Worm (Caenorhabditis elegans): Measurements from ENCODE around the gene C46F9.6.

The C46F9.6 gene

ce11 chrII:1878663-1879062, 19.4 kb upstream of the C46F9.6 start, which contains the start of gene math-16:
TSS of gene math-16 (minus strand) at chrII:1878763.
- TF ChIP-seq pbrm-1 (GFP tag; IDR thresholded peaks at IDR 0.05) (no peak), snpc-1.1 (tag; optimal IDR thresholded peaks at IDR 0.05; ENCODE audit: insufficient read depth) (no peak), aptf-2 (GFP tag; conservative IDR thresholded peaks at IDR 0.05) (no peak), nfya-2 (GFP tag; IDR thresholded peaks at IDR 0.05) (no peak), K12H6.12 (tag; optimal IDR thresholded peaks at IDR 0.05) (no peak), nhr-120 (GFP tag; IDR thresholded peaks at IDR 0.05) (no peak), nfyb-1 (GFP tag; IDR thresholded peaks at IDR 0.05) (no peak), attf-6 (GFP tag; IDR thresholded peaks at IDR 0.05) (no peak), mel-28 (tag; optimal IDR thresholded peaks at IDR 0.05; ENCODE audit: borderline replicate concordance) (no peak), F10E7.11 (tag; optimal IDR thresholded peaks at IDR 0.05) (no peak), ztf-6 (GFP tag; IDR thresholded peaks at IDR 0.05) (no peak), madf-10 (tag; optimal IDR thresholded peaks at IDR 0.05) (no peak), madf-6 (GFP tag; IDR thresholded peaks at IDR 0.05) (no peak)

ce11 chrII:1882705-1883104, 15.3 kb upstream of the C46F9.6 start, which contains the start of gene math-5:
TSS of gene math-5 (minus strand) at chrII:1882805.
- TF ChIP-seq nhr-90 (tag; optimal IDR thresholded peaks at IDR 0.05) (no peak), mxl-1 (tag; optimal IDR thresholded peaks at IDR 0.05) (no peak)

ce11 chrII:1884635-1885034, 13.4 kb upstream of the C46F9.6 start, which contains the start of gene math-6:
TSS of gene math-6 (minus strand) at chrII:1884735.
- TF ChIP-seq D2030.7 (GFP tag; IDR thresholded peaks at IDR 0.05) (no peak), F39B2.1 (GFP tag; IDR thresholded peaks at IDR 0.05) (no peak), ZK185.1 (tag; optimal IDR thresholded peaks at IDR 0.05; ENCODE audit: poor library complexity, severe bottlenecking) (no peak), nhr-120 (GFP tag; IDR thresholded peaks at IDR 0.05) (no peak), F33H1.4 (GFP tag; IDR thresholded peaks at IDR 0.05) (no peak), ztf-22 (GFP tag; optimal IDR thresholded peaks at IDR 0.05) (no peak), ztf-6 (GFP tag; IDR thresholded peaks at IDR 0.05) (no peak), B0035.1 (tag; optimal IDR thresholded peaks at IDR 0.05) (no peak), madf-10 (tag; optimal IDR thresholded peaks at IDR 0.05) (no peak), lir-1 (GFP tag; conservative IDR thresholded peaks at IDR 0.05) (no peak), bed-2 (GFP tag; IDR thresholded peaks at IDR 0.05) (no peak), lag-1 (GFP tag; IDR thresholded peaks at IDR 0.05) (no peak), lsy-27 (tag; optimal IDR thresholded peaks at IDR 0.05; ENCODE audit: borderline replicate concordance, insufficient read depth) (no peak), zim-3 (tag; optimal IDR thresholded peaks at IDR 0.05) (no peak)

ce11 chrII:1886379-1886778, 11.7 kb upstream of the C46F9.6 start, which contains the start of gene math-7:
TSS of gene math-7 (minus strand) at chrII:1886479.
- TF ChIP-seq F57A8.1 (GFP tag; optimal IDR thresholded peaks at IDR 0.05), result no peak
- no peak for TF ChIP-seq die-1 (tag; optimal IDR thresholded peaks at IDR 0.05)
- no peak for TF ChIP-seq nfya-1 (tag; optimal IDR thresholded peaks at IDR 0.05; ENCODE audit: borderline replicate concordance, insufficient read depth)

- TF ChIP-seq tbp1 (GFP tag; optimal IDR thresholded peaks at IDR 0.05) (no peak), bed-1 (GFP tag; IDR thresholded peaks at IDR 0.05) (no peak), lin-26 (GFP tag; IDR thresholded peaks at IDR 0.05) (no peak), ceh-27 (GFP tag; optimal IDR thresholded peaks at IDR 0.05) (no peak), sea-2 (GFP tag; IDR thresholded peaks at IDR 0.05) (no peak)
Observed at ce11 chrII:1889071-1889470, 9.0 kb upstream of the C46F9.6 start, which contains the start of gene math-8. TSS of gene math-8 (minus strand) at chrII:1889171.
